Fruit fly (Drosophila melanogaster) whole organism, embryonic: ENCODE measurements around the gene CG4278.
A peak's percentile ranks its signal among the peaks of the same experiment; 100 is the strongest.

Experiments
- Aef1 ChIP-seq: fragments of 200-800 bp; sonication (Bioruptor generic); IDR thresholded peaks from 3 replicates; pipeline ENCODE4 v1.3.6; 2022; ENCODE audit warnings: missing biosample characterization, missing genetic modification characterization
- BtbVII ChIP-seq: fragments of 200-800 bp; sonication (Bioruptor generic); optimal IDR thresholded peaks from 3 replicates; lab custom pipeline; 2017; ENCODE audit warnings: missing biosample characterization, mild to moderate bottlenecking, missing genetic modification characterization
- CG10321 ChIP-seq: fragments of 200-800 bp; sonication (Bioruptor generic); IDR thresholded peaks from 2 replicates; pipeline ENCODE4 v1.3.6; 2022; ENCODE audit warnings: missing biosample characterization, missing genetic modification characterization
- CG12155 ChIP-seq: fragments of 200-800 bp; sonication (Bioruptor generic); optimal IDR thresholded peaks from 3 replicates; lab custom pipeline; 2016; ENCODE audit warnings: missing biosample characterization, missing genetic modification characterization
- CG12391 ChIP-seq: fragments of 200-800 bp; sonication (Bioruptor generic); optimal IDR thresholded peaks from 3 replicates; lab custom pipeline; 2018; ENCODE audit warnings: missing biosample characterization, mild to moderate bottlenecking, missing genetic modification characterization, moderate library complexity
- CG12659 ChIP-seq: fragments of 200-800 bp; sonication (Bioruptor generic); optimal IDR thresholded peaks from 3 replicates; lab custom pipeline; 2017; ENCODE audit warnings: mild to moderate bottlenecking, missing biosample characterization, missing genetic modification reagents, missing genetic modification characterization
- CG13287 ChIP-seq: fragments of 200-800 bp; sonication (Bioruptor generic); IDR thresholded peaks from 2 replicates; pipeline ENCODE4 v1.3.6; 2022; ENCODE audit warnings: missing biosample characterization, missing genetic modification characterization; ENCODE audit not compliant: partially characterized antibody
- CG14710 ChIP-seq: fragments of 200-800 bp; sonication (Bioruptor generic); optimal IDR thresholded peaks from 3 replicates; lab custom pipeline; 2019; ENCODE audit warnings: missing biosample characterization, mild to moderate bottlenecking, missing genetic modification characterization, moderate library complexity
- CG17912 ChIP-seq: fragments of 200-800 bp; sonication (Bioruptor generic); optimal IDR thresholded peaks from 2 replicates; lab custom pipeline; 2018; ENCODE audit warnings: missing biosample characterization, mild to moderate bottlenecking, missing genetic modification characterization
- CG18476 ChIP-seq: fragments of 200-800 bp; sonication (Bioruptor generic); optimal IDR thresholded peaks from 2 replicates; lab custom pipeline; 2016; ENCODE audit warnings: missing biosample characterization, mild to moderate bottlenecking, missing genetic modification characterization
- CG2199 ChIP-seq: fragments of 200-800 bp; sonication (Bioruptor generic); IDR thresholded peaks from 3 replicates; pipeline ENCODE4 v1.3.6; 2022; ENCODE audit warnings: missing biosample characterization, missing genetic modification characterization
- CG30403 ChIP-seq: fragments of 200-800 bp; sonication (Bioruptor generic); optimal IDR thresholded peaks from 3 replicates; lab custom pipeline; 2016; ENCODE audit warnings: missing biosample characterization, missing genetic modification characterization
- CG32532 ChIP-seq: fragments of 200-800 bp; sonication (Bioruptor generic); IDR thresholded peaks from 2 replicates; pipeline ENCODE4 v1.3.6; 2022; ENCODE audit warnings: missing biosample characterization, missing genetic modification characterization
- CG34376 ChIP-seq: fragments of 200-800 bp; sonication (Bioruptor generic); optimal IDR thresholded peaks from 2 replicates; lab custom pipeline; 2018; ENCODE audit warnings: missing biosample characterization, mild to moderate bottlenecking, missing genetic modification characterization
- CG42726 ChIP-seq: fragments of 200-800 bp; sonication (Bioruptor generic); IDR thresholded peaks from 2 replicates; pipeline ENCODE4 v1.3.6; 2022; ENCODE audit warnings: missing biosample characterization, missing genetic modification characterization; ENCODE audit not compliant: partially characterized antibody
- CG4820 ChIP-seq: fragments of 200-800 bp; sonication (Bioruptor generic); optimal IDR thresholded peaks from 3 replicates; lab custom pipeline; 2016; ENCODE audit warnings: missing biosample characterization, missing genetic modification characterization
- CG6683 ChIP-seq: fragments of 200-800 bp; sonication (Bioruptor generic); optimal IDR thresholded peaks from 2 replicates; lab custom pipeline; 2017; ENCODE audit warnings: missing biosample characterization, mild to moderate bottlenecking, missing genetic modification characterization, missing genetic modification reagents
- CG6813 ChIP-seq: fragments of 200-800 bp; sonication (Bioruptor generic); optimal IDR thresholded peaks from 2 replicates; lab custom pipeline; 2017; ENCODE audit warnings: missing biosample characterization, missing genetic modification characterization, mild to moderate bottlenecking, moderate library complexity, missing genetic modification reagents
- CG8944 ChIP-seq: fragments of 200-800 bp; sonication (Bioruptor generic); optimal IDR thresholded peaks from 3 replicates; lab custom pipeline; 2016; ENCODE audit warnings: missing biosample characterization, missing genetic modification characterization
- CG9876 ChIP-seq: fragments of 200-800 bp; sonication (Bioruptor generic); optimal IDR thresholded peaks from 2 replicates; lab custom pipeline; 2016; ENCODE audit warnings: missing biosample characterization, missing genetic modification characterization
- Gug ChIP-seq: fragments of 200-800 bp; sonication (Bioruptor generic); IDR thresholded peaks from 4 replicates; pipeline ENCODE4 v1.3.6; 2022; ENCODE audit warnings: missing biosample characterization, missing genetic modification characterization
- HLH54F ChIP-seq: fragments of 200-800 bp; sonication (Bioruptor generic); optimal IDR thresholded peaks from 3 replicates; lab custom pipeline; 2016; ENCODE audit warnings: missing biosample characterization, missing genetic modification characterization
- Hmr ChIP-seq: fragments of 200-800 bp; sonication (Bioruptor generic); optimal IDR thresholded peaks from 3 replicates; lab custom pipeline; 2017; ENCODE audit warnings: mild to moderate bottlenecking, missing biosample characterization, missing genetic modification reagents, missing genetic modification characterization
- MBD-R2 ChIP-seq: fragments of 200-800 bp; sonication (Bioruptor generic); IDR thresholded peaks from 2 replicates; pipeline ENCODE4 v1.3.6; 2022; ENCODE audit warnings: missing biosample characterization, missing genetic modification characterization
- NFAT ChIP-seq: fragments of 200-800 bp; sonication (Bioruptor generic); IDR thresholded peaks from 2 replicates; pipeline ENCODE4 v1.3.6; 2022; ENCODE audit warnings: missing biosample characterization, missing genetic modification characterization
- Ravus ChIP-seq: fragments of 200-800 bp; sonication (Bioruptor generic); IDR thresholded peaks from 2 replicates; pipeline ENCODE4 v1.3.6; 2022; ENCODE audit warnings: missing biosample characterization, missing genetic modification characterization
- TFAM ChIP-seq: fragments of 200-800 bp; sonication (Bioruptor generic); optimal IDR thresholded peaks from 2 replicates; lab custom pipeline; 2017; ENCODE audit warnings: missing biosample characterization, missing genetic modification characterization, inconsistent platforms
- amos ChIP-seq: fragments of 200-800 bp; sonication (Bioruptor generic); IDR thresholded peaks from 2 replicates; pipeline ENCODE4 v1.3.6; 2022; ENCODE audit warnings: missing biosample characterization, missing genetic modification characterization; ENCODE audit not compliant: partially characterized antibody
- bigmax ChIP-seq: fragments of 200-800 bp; sonication (Bioruptor generic); optimal IDR thresholded peaks from 2 replicates; lab custom pipeline; 2018; ENCODE audit warnings: missing biosample characterization, mild to moderate bottlenecking, missing genetic modification characterization
- dpn ChIP-seq, 2 experiments: fragments of 200-800 bp; sonication (Bioruptor generic); optimal IDR thresholded peaks; 3 replicates each; lab custom pipeline; 2016; ENCODE audit warnings: missing biosample characterization in 2 of 2, missing genetic modification characterization in 2 of 2
- fd3F ChIP-seq: fragments of 200-800 bp; sonication (Bioruptor generic); optimal IDR thresholded peaks from 2 replicates; lab custom pipeline; 2018; ENCODE audit warnings: missing biosample characterization, mild to moderate bottlenecking, missing genetic modification characterization, moderate library complexity
- gce ChIP-seq: fragments of 200-800 bp; sonication (Bioruptor generic); IDR thresholded peaks from 3 replicates; pipeline ENCODE4 v1.3.6; 2022; ENCODE audit warnings: missing biosample characterization, missing genetic modification characterization
- grau ChIP-seq: fragments of 200-800 bp; optimal IDR thresholded peaks from 3 replicates; lab custom pipeline; 2019; ENCODE audit warnings: missing biosample characterization, mild to moderate bottlenecking, missing genetic modification characterization, moderate library complexity
- h ChIP-seq: fragments of >200 bp; optimal IDR thresholded peaks from 2 replicates; lab custom pipeline; 2017
- lab ChIP-seq: fragments of 200-800 bp; sonication (Bioruptor generic); optimal IDR thresholded peaks from 3 replicates; lab custom pipeline; 2017; ENCODE audit warnings: missing biosample characterization, missing genetic modification characterization, mild to moderate bottlenecking, moderate library complexity, missing genetic modification reagents
- p53 ChIP-seq: fragments of 200-800 bp; sonication (Bioruptor generic); optimal IDR thresholded peaks from 2 replicates; lab custom pipeline; 2016; ENCODE audit warnings: missing biosample characterization, missing genetic modification characterization
- pfk ChIP-seq: fragments of 200-800 bp; sonication (Bioruptor generic); optimal IDR thresholded peaks from 2 replicates; lab custom pipeline; 2018; ENCODE audit warnings: missing biosample characterization, mild to moderate bottlenecking, missing genetic modification characterization, moderate library complexity
- ranshi ChIP-seq: fragments of 200-800 bp; sonication (Bioruptor generic); IDR thresholded peaks from 2 replicates; pipeline ENCODE4 v1.3.6; 2022; ENCODE audit warnings: missing biosample characterization, missing genetic modification characterization
- run ChIP-seq: fragments of 200-800 bp; sonication (Bioruptor generic); optimal IDR thresholded peaks from 3 replicates; lab custom pipeline; 2018; ENCODE audit warnings: missing biosample characterization, mild to moderate bottlenecking, missing genetic modification characterization
- sc ChIP-seq, 3 experiments: fragments of >200 bp in 2 of 3; fragments of 200-800 bp in 1 of 3; sonication (Bioruptor generic) in 1 of 3; optimal IDR thresholded peaks; 2 replicates in 2 of 3; 3 replicates in 1 of 3; lab custom pipeline; 2017; ENCODE audit warnings: mild to moderate bottlenecking in 1 of 3, missing biosample characterization in 1 of 3, missing genetic modification characterization in 1 of 3, missing genetic modification reagents in 1 of 3
- slp2 ChIP-seq: fragments of 200-800 bp; sonication (Bioruptor generic); optimal IDR thresholded peaks from 2 replicates; lab custom pipeline; 2016; ENCODE audit warnings: missing biosample characterization, missing genetic modification characterization
- so ChIP-seq: fragments of 200-800 bp; sonication (Bioruptor generic); IDR thresholded peaks from 3 replicates; pipeline ENCODE4 v1.3.6; 2022; ENCODE audit warnings: missing biosample characterization, missing genetic modification characterization
- stwl ChIP-seq: fragments of 200-800 bp; sonication (Bioruptor generic); optimal IDR thresholded peaks from 3 replicates; lab custom pipeline; 2018; ENCODE audit warnings: missing biosample characterization, mild to moderate bottlenecking, missing genetic modification characterization, moderate library complexity
- tap ChIP-seq: fragments of 200-800 bp; optimal IDR thresholded peaks from 3 replicates; lab custom pipeline; 2019; ENCODE audit warnings: missing biosample characterization, mild to moderate bottlenecking, missing genetic modification characterization, moderate library complexity
- tll ChIP-seq, 2 experiments: fragments of 200-800 bp in 1 of 2; fragments of >200 bp in 1 of 2; sonication (Bioruptor generic) in 1 of 2; optimal IDR thresholded peaks; 2 replicates each; lab custom pipeline; 2017 to 2019; ENCODE audit warnings: missing biosample characterization in 2 of 2, missing genetic modification characterization in 2 of 2, mild to moderate bottlenecking in 1 of 2, moderate library complexity in 1 of 2
- toy ChIP-seq: fragments of 200-800 bp; sonication (Bioruptor generic); IDR thresholded peaks from 2 replicates; pipeline ENCODE4 v1.3.6; 2022; ENCODE audit warnings: missing biosample characterization, missing genetic modification characterization
- trem ChIP-seq: fragments of 200-800 bp; optimal IDR thresholded peaks from 3 replicates; lab custom pipeline; 2019; ENCODE audit warnings: missing biosample characterization, mild to moderate bottlenecking, missing genetic modification characterization, moderate library complexity
- wor ChIP-seq: fragments of 200-800 bp; sonication (Bioruptor generic); IDR thresholded peaks from 2 replicates; pipeline ENCODE4 v1.3.6; 2022; ENCODE audit warnings: missing biosample characterization, missing genetic modification characterization
- zf30C ChIP-seq: fragments of 200-800 bp; sonication (Bioruptor generic); optimal IDR thresholded peaks from 3 replicates; lab custom pipeline; 2018; ENCODE audit warnings: missing biosample characterization, mild to moderate bottlenecking, missing genetic modification characterization

Gene CG4278

dm6 chr2L:16287602-16288392, 39.1 kb upstream of the CG4278 start, which contains the start of the genes crp and pkaap (continued):
- TF ChIP-seq HLH54F (GFP tag; lab: Kevin White, UChicago) (peak; percentile 89), CG6683 (GFP tag; lab: Kevin White, UChicago) (peak; percentile 37), CG32532 (GFP tag; lab: Robert Waterston, UW) (no peak), trem (tag; lab: Kevin White, UChicago) (peak; percentile 62), fd3F (peak; percentile 45), Ravus (GFP tag; lab: Robert Waterston, UW) (no peak), CG8944 (GFP tag; lab: Kevin White, UChicago) (peak; percentile 93), sc (optimal IDR thresholded peaks at IDR 0.05; lab: Kevin White, UChicago) (no peak), sc (GFP tag; optimal IDR thresholded peaks at IDR 0.05; lab: Kevin White, UChicago) (peak; percentile 45), tll (GFP tag; optimal IDR thresholded peaks at IDR 0.05; lab: Kevin White, UChicago) (no peak), Aef1 (GFP tag; lab: Robert Waterston, UW) (no peak), CG30403 (GFP tag; lab: Kevin White, UChicago) (peak; percentile 88), gce (GFP tag; lab: Robert Waterston, UW) (no peak), CG12659 (GFP tag; lab: Kevin White, UChicago) (peak; percentile 83), CG2199 (GFP tag; lab: Robert Waterston, UW) (no peak), CG6813 (GFP tag; lab: Kevin White, UChicago) (peak; percentile 64), bigmax (GFP tag; lab: Kevin White, UChicago) (peak; percentile 7), toy (GFP tag; lab: Robert Waterston, UW) (no peak), dpn (GFP tag; optimal IDR thresholded peaks at IDR 0.05; lab: Kevin White, UChicago) (peak; percentile 91), amos (GFP tag; lab: Robert Waterston, UW) (no peak), so (GFP tag; lab: Robert Waterston, UW) (no peak), NFAT (GFP tag; lab: Robert Waterston, UW) (no peak), Hmr (GFP tag; lab: Kevin White, UChicago) (peak; percentile 91), stwl (tag; lab: Kevin White, UChicago) (peak; percentile 91), p53 (GFP tag; lab: Kevin White, UChicago) (no peak), run (peak; percentile 25), tap (peak; percentile 35), CG17912 (GFP tag; lab: Kevin White, UChicago) (peak; percentile 74), MBD-R2 (GFP tag; lab: Robert Waterston, UW) (no peak), CG4820 (peak; percentile 76), wor (GFP tag; lab: Robert Waterston, UW) (no peak), CG42726 (GFP tag; lab: Robert Waterston, UW) (no peak), zf30C (GFP tag; lab: Kevin White, UChicago) (peak; percentile 71), slp2 (GFP tag; lab: Kevin White, UChicago) (peak; percentile 86), CG13287 (no peak), CG34376 (GFP tag; lab: Kevin White, UChicago) (peak; percentile 52), TFAM (GFP tag; lab: Kevin White, UChicago) (no peak), h (lab: Kevin White, UChicago) (no peak), ranshi (no peak), CG10321 (no peak), CG14710 (tag; lab: Kevin White, UChicago) (peak; percentile 67), Gug (GFP tag; lab: Robert Waterston, UW) (peak; percentile 81), grau (peak; percentile 69), BtbVII (GFP tag; lab: Kevin White, UChicago) (peak; percentile 70), CG12155 (GFP tag; lab: Kevin White, UChicago) (peak; percentile 85), CG12391 (peak; percentile 70), CG18476 (GFP tag; lab: Kevin White, UChicago) (peak; percentile 27), CG9876 (peak; percentile 84), pfk (GFP tag; lab: Kevin White, UChicago) (peak; percentile 54), lab (GFP tag; lab: Kevin White, UChicago) (peak; percentile 85)
